Worm (Caenorhabditis elegans): ENCODE data around the gene F58F12.3.
A peak's percentile ranks its signal among the peaks of the same experiment; 100 is the strongest.

Gene F58F12.3

ce11 chrII:6347341-6348118, 43.6 kb downstream of the F58F12.3 start, which contains the start of gene lgg-1 (continued):
- TF ChIP-seq zfh-2 (GFP tag; conservative IDR thresholded peaks at IDR 0.05) = no peak; the same call in 1 of the 2 replicates
- TF ChIP-seq atf-7 (tag; optimal IDR thresholded peaks at IDR 0.05) = no peak
- no peak for TF ChIP-seq tlf-1 (GFP tag; optimal IDR thresholded peaks at IDR 0.05)
- TF ChIP-seq madf-6 (GFP tag; IDR thresholded peaks at IDR 0.05) = peak; percentile 33; the same call in 1 of the 2 replicates
- peak; percentile 52 for TF ChIP-seq hmg-1.2 (GFP tag; IDR thresholded peaks at IDR 0.05)
- TF ChIP-seq ama-1 (optimal IDR thresholded peaks at IDR 0.05) = peak; percentile 98
- TF ChIP-seq ama-1 (GFP tag; optimal IDR thresholded peaks at IDR 0.05) = no peak
- TF ChIP-seq mxl-1 (tag; optimal IDR thresholded peaks at IDR 0.05) = peak; percentile 14
- no peak for TF ChIP-seq ceh-79 (tag; optimal IDR thresholded peaks at IDR 0.05)
- no peak for TF ChIP-seq ztf-22 (GFP tag; optimal IDR thresholded peaks at IDR 0.05)
- no peak for TF ChIP-seq K11D2.4 (GFP tag; IDR thresholded peaks at IDR 0.05)
- no peak for TF ChIP-seq unc-130 (GFP tag; optimal IDR thresholded peaks at IDR 0.05)
- no peak for TF ChIP-seq repo-1 (tag; optimal IDR thresholded peaks at IDR 0.05)
- no peak for TF ChIP-seq snpc-3.4 (tag; optimal IDR thresholded peaks at IDR 0.05)
- no peak for TF ChIP-seq T07F8.4 (tag; optimal IDR thresholded peaks at IDR 0.05)
- no peak for TF ChIP-seq F39B2.1 (GFP tag; IDR thresholded peaks at IDR 0.05)
- no peak for TF ChIP-seq ccch-3 (GFP tag; optimal IDR thresholded peaks at IDR 0.05)
- no peak for TF ChIP-seq hlh-26 (GFP tag; conservative IDR thresholded peaks at IDR 0.05)
- no peak for TF ChIP-seq attf-6 (GFP tag; IDR thresholded peaks at IDR 0.05)
- peak; percentile 43; the same call in 1 of the 2 replicates for TF ChIP-seq Y53G8AR.9 (GFP tag; conservative IDR thresholded peaks at IDR 0.05)
- no peak for TF ChIP-seq lsl-1 (GFP tag; optimal IDR thresholded peaks at IDR 0.05)
- TF ChIP-seq D2030.7 (GFP tag; IDR thresholded peaks at IDR 0.05) = no peak
- no peak for TF ChIP-seq efl-1 (GFP tag; optimal IDR thresholded peaks at IDR 0.05)
- TF ChIP-seq aptf-2 (GFP tag; conservative IDR thresholded peaks at IDR 0.05) = peak; percentile 58; the same call in 1 of the 2 replicates
- TF ChIP-seq Y95B8A.8 (GFP tag; IDR thresholded peaks at IDR 0.05) = peak; percentile 72
- no peak for TF ChIP-seq hrde-1 (tag; optimal IDR thresholded peaks at IDR 0.05; ENCODE audit: borderline replicate concordance)
- TF ChIP-seq cebp-1 (GFP tag; IDR thresholded peaks at IDR 0.05) = peak; percentile 87
- peak; percentile 96 for TF ChIP-seq cebp-1 (tag; optimal IDR thresholded peaks at IDR 0.05)
- no peak for TF ChIP-seq xnd-1 (tag; optimal IDR thresholded peaks at IDR 0.05)
- no peak for TF ChIP-seq sdz-38 (tag; optimal IDR thresholded peaks at IDR 0.05)
- no peak for TF ChIP-seq nhr-27 (tag; optimal IDR thresholded peaks at IDR 0.05)
- no peak for TF ChIP-seq B0035.1 (tag; optimal IDR thresholded peaks at IDR 0.05)
- TF ChIP-seq ztf-26 (tag; optimal IDR thresholded peaks at IDR 0.05) = peak; percentile 21
- TF ChIP-seq F55B11.4 (tag; optimal IDR thresholded peaks at IDR 0.05; ENCODE audit: borderline replicate concordance, insufficient read depth) = no peak
- TF ChIP-seq aptf-3 (GFP tag; IDR thresholded peaks at IDR 0.05) = no peak
- TF ChIP-seq fkh-3 (tag; optimal IDR thresholded peaks at IDR 0.05) = no peak
- no peak for TF ChIP-seq madf-8 (GFP tag; conservative IDR thresholded peaks at IDR 0.05)
- no peak for TF ChIP-seq B0261.1 (tag; optimal IDR thresholded peaks at IDR 0.05)
- peak; percentile 44 for TF ChIP-seq tbp1 (GFP tag; optimal IDR thresholded peaks at IDR 0.05)
- TF ChIP-seq athp-1 (tag; optimal IDR thresholded peaks at IDR 0.05) = peak; percentile 72
- TF ChIP-seq somi-1 (GFP tag; optimal IDR thresholded peaks at IDR 0.05) = no peak
- no peak for TF ChIP-seq ets-4 (GFP tag; optimal IDR thresholded peaks at IDR 0.05)
- no peak for TF ChIP-seq snpc-4 (GFP tag; optimal IDR thresholded peaks at IDR 0.05)
- TF ChIP-seq snpc-4 (tag; optimal IDR thresholded peaks at IDR 0.05) = peak in 3 of 4 experiments; percentile 1 to 12 (median 10)
- no peak for TF ChIP-seq T26A5.8 (tag; optimal IDR thresholded peaks at IDR 0.05)
- no peak for TF ChIP-seq ztf-25 (GFP tag; IDR thresholded peaks at IDR 0.05)
- no peak for TF ChIP-seq attf-3 (GFP tag; conservative IDR thresholded peaks at IDR 0.05)
- TF ChIP-seq sea-2 (GFP tag; IDR thresholded peaks at IDR 0.05) = no peak
- TF ChIP-seq hsf-1 (GFP tag; IDR thresholded peaks at IDR 0.05) = no peak
